Fruit fly (Drosophila melanogaster) whole organism, adult: ENCODE measurements around the gene fng.

ENCODE experiments used
- CG11617 ChIP-seq: fragments of 200-800 bp; sonication (Bioruptor generic); optimal IDR thresholded peaks from 2 replicates; lab custom pipeline; 2017; ENCODE audit warnings: mild to moderate bottlenecking, missing biosample characterization, missing genetic modification reagents, missing genetic modification characterization
- CG12768 ChIP-seq: fragments of 200-800 bp; sonication (Bioruptor generic); optimal IDR thresholded peaks from 2 replicates; lab custom pipeline; 2017; ENCODE audit warnings: missing biosample characterization, missing genetic modification characterization, mild to moderate bottlenecking, moderate library complexity, missing genetic modification reagents
- CG14711 ChIP-seq: fragments of 200-800 bp; sonication (Bioruptor generic); optimal IDR thresholded peaks from 2 replicates; lab custom pipeline; 2018; ENCODE audit warnings: missing biosample characterization, mild to moderate bottlenecking, missing genetic modification characterization, moderate library complexity
- CG1620 ChIP-seq: fragments of 200-800 bp; sonication (Bioruptor generic); optimal IDR thresholded peaks from 2 replicates; lab custom pipeline; 2016; ENCODE audit warnings: missing biosample characterization, missing genetic modification characterization
- CG33017 ChIP-seq: fragments of 200-800 bp; sonication (Bioruptor generic); optimal IDR thresholded peaks from 2 replicates; lab custom pipeline; 2018; ENCODE audit warnings: missing biosample characterization, mild to moderate bottlenecking, missing genetic modification characterization, moderate library complexity
- CG5204 ChIP-seq: fragments of 200-800 bp; sonication (Bioruptor generic); optimal IDR thresholded peaks from 2 replicates; lab custom pipeline; 2016; ENCODE audit warnings: missing biosample characterization, missing genetic modification characterization
- CG7045 ChIP-seq: fragments of 200-800 bp; sonication (Bioruptor generic); optimal IDR thresholded peaks from 2 replicates; lab custom pipeline; 2017; ENCODE audit warnings: missing biosample characterization, mild to moderate bottlenecking, missing genetic modification characterization
- CG7101 ChIP-seq: fragments of 200-800 bp; sonication (Bioruptor generic); optimal IDR thresholded peaks from 2 replicates; lab custom pipeline; 2018; ENCODE audit warnings: missing biosample characterization, mild to moderate bottlenecking, missing genetic modification characterization, moderate library complexity
- Clk ChIP-seq: fragments of 200-800 bp; sonication (Bioruptor generic); optimal IDR thresholded peaks from 2 replicates; lab custom pipeline; 2017; ENCODE audit warnings: missing biosample characterization, missing genetic modification characterization
- Crg-1 ChIP-seq: fragments of 200-800 bp; sonication (Bioruptor generic); optimal IDR thresholded peaks from 2 replicates; lab custom pipeline; 2016; ENCODE audit warnings: missing biosample characterization, missing genetic modification characterization
- Hr96 ChIP-seq: fragments of 200-800 bp; sonication (Bioruptor generic); optimal IDR thresholded peaks from 2 replicates; lab custom pipeline; 2016; ENCODE audit warnings: missing biosample characterization, missing genetic modification characterization
- Mnt ChIP-seq: fragments of 200-800 bp; sonication (Bioruptor generic); optimal IDR thresholded peaks from 2 replicates; lab custom pipeline; 2016; ENCODE audit warnings: missing biosample characterization, mild to moderate bottlenecking, missing genetic modification characterization
- bab1 ChIP-seq: fragments of 200-800 bp; sonication (Bioruptor generic); optimal IDR thresholded peaks from 3 replicates; lab custom pipeline; 2019; ENCODE audit warnings: missing biosample characterization, mild to moderate bottlenecking, missing genetic modification characterization, moderate library complexity
- cic ChIP-seq: fragments of 200-800 bp; sonication (Bioruptor generic); optimal IDR thresholded peaks from 2 replicates; lab custom pipeline; 2017; ENCODE audit warnings: missing biosample characterization, mild to moderate bottlenecking, missing genetic modification characterization, moderate library complexity
- cnc ChIP-seq, 2 experiments: fragments of >200 bp; optimal IDR thresholded peaks; 2 replicates each; lab custom pipeline; 2017
- kay ChIP-seq: fragments of 200-800 bp; sonication (Bioruptor generic); peaks from one replicate; lab custom pipeline; 2016; ENCODE audit warnings: missing biosample characterization, missing genetic modification characterization, borderline replicate concordance
- ovo ChIP-seq: fragments of 200-800 bp; sonication (Bioruptor generic); optimal IDR thresholded peaks from 2 replicates; lab custom pipeline; 2016; ENCODE audit warnings: missing biosample characterization, missing genetic modification characterization
- pad ChIP-seq: fragments of 200-800 bp; sonication (Bioruptor generic); optimal IDR thresholded peaks from 3 replicates; lab custom pipeline; 2017; ENCODE audit warnings: missing biosample characterization, missing genetic modification characterization, mild to moderate bottlenecking, moderate library complexity, missing genetic modification reagents
- tj ChIP-seq: fragments of 200-800 bp; sonication (Bioruptor generic); optimal IDR thresholded peaks from 3 replicates; lab custom pipeline; 2017; ENCODE audit warnings: missing biosample characterization, mild to moderate bottlenecking, missing genetic modification characterization, moderate library complexity
- toe ChIP-seq: fragments of 200-800 bp; sonication (Bioruptor generic); optimal IDR thresholded peaks from 2 replicates; lab custom pipeline; 2016; ENCODE audit warnings: missing biosample characterization, missing genetic modification characterization

Gene fng

dm6 chr3L:20984414-20985208, 35.3 kb upstream of the fng start:
- TF ChIP-seq CG1620 (GFP tag; lab: Kevin White, UChicago) (no peak), toe (GFP tag; lab: Kevin White, UChicago) (no peak), Crg-1 (GFP tag; lab: Kevin White, UChicago) (no peak), cnc (optimal IDR thresholded peaks at IDR 0.05; lab: Kevin White, UChicago) (no peak)

dm6 chr3L:20983309-20983708, 34.0 kb upstream of the fng start:
- TF ChIP-seq CG11617 = no peak
- TF ChIP-seq tj (GFP tag; lab: Kevin White, UChicago) = no peak

dm6 chr3L:20982544-20982943, 33.2 kb upstream of the fng start:
- TF ChIP-seq cic (GFP tag; lab: Kevin White, UChicago) (no peak), kay (GFP tag; lab: Kevin White, UChicago) (no peak), bab1 (GFP tag; lab: Kevin White, UChicago) (no peak), tj (GFP tag; lab: Kevin White, UChicago) (no peak), Crg-1 (GFP tag; lab: Kevin White, UChicago) (no peak), CG14711 (tag; lab: Kevin White, UChicago) (no peak), CG12768 (GFP tag; lab: Kevin White, UChicago) (no peak), cnc (optimal IDR thresholded peaks at IDR 0.05; lab: Kevin White, UChicago) (no peak), CG11617 (no peak), CG7101 (no peak), CG7045 (GFP tag; lab: Kevin White, UChicago) (no peak), CG33017 (tag; lab: Kevin White, UChicago) (no peak)

DNA sequence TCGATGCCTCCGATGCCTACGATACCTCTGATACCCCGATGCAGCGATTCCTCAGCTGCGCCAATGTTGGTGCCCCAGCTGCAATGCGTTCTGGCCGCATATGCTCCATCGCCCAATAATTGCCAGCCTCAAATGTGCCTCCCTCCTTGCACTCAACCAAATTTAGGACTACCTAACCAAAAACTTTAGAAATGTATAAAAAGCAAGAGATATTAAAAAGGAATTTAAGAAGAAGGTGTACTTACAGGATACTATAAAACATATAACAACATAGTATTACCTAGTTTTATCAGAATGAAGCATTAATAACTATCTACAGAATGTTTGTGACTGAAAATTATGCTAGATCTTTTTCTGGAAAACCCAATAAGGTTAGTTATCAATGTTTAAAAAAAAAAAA, 32.4 kb upstream of the fng start:
- no peak for TF ChIP-seq pad (GFP tag; lab: Kevin White, UChicago)
- TF ChIP-seq CG1620 (GFP tag; lab: Kevin White, UChicago) = no peak
- no peak for TF ChIP-seq CG33017 (tag; lab: Kevin White, UChicago)

- TF ChIP-seq CG1620 (GFP tag; lab: Kevin White, UChicago) = no peak
- TF ChIP-seq kay (GFP tag; lab: Kevin White, UChicago) = no peak
- TF ChIP-seq Clk (GFP tag; lab: Kevin White, UChicago) = no peak
- TF ChIP-seq pad (GFP tag; lab: Kevin White, UChicago) = no peak
- no peak for TF ChIP-seq CG14711 (tag; lab: Kevin White, UChicago)
- no peak for TF ChIP-seq bab1 (GFP tag; lab: Kevin White, UChicago)
- TF ChIP-seq CG33017 (tag; lab: Kevin White, UChicago) = no peak
These were observed 31.2 kb upstream of the fng start for dm6 chr3L:20980499-20980898.

DNA sequence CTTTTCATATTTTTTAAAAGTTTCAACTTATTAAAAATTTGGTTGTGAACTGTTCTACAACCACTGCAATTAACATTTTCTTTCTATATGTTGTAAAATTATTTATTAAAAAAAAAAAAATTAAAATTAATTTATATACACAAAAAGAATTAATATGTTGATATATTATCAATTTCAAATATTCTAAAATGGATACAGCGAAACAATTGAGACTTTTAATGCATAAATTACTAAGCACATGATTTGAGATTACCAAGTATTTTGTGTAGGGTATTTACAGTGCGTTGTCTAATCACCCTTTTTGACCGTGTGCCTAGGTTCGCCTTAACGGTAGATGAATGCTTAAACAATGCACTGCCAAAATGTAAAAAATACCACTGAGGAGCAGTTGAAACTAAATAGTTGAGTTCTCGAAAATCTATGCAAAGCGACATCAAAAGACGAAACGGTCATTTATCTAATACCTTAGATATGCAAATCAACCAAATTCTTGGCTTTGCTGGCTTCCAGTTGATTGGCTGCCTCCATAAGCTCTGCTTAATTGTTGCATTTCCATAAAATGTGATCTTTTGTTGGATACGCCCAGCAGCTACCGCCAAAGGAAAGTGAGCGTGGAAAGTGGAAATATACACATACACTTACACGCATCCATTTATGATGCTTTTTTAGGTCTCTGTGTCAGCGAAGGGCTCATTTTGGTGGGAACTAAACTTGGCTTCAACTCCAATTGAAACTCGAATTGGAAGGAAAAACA, 27.8 kb upstream of the fng start:
- no peak for TF ChIP-seq ovo (GFP tag; lab: Kevin White, UChicago)
- TF ChIP-seq CG14711 (tag; lab: Kevin White, UChicago) = no peak
- TF ChIP-seq cnc (optimal IDR thresholded peaks at IDR 0.05; lab: Kevin White, UChicago) = no peak
- no peak for TF ChIP-seq Hr96 (GFP tag; lab: Kevin White, UChicago)
- no peak for TF ChIP-seq CG7101
- no peak for TF ChIP-seq cic (GFP tag; lab: Kevin White, UChicago)
- TF ChIP-seq tj (GFP tag; lab: Kevin White, UChicago) = no peak
- TF ChIP-seq toe (GFP tag; lab: Kevin White, UChicago) = no peak
- no peak for TF ChIP-seq CG1620 (GFP tag; lab: Kevin White, UChicago)
- TF ChIP-seq CG5204 = no peak
- no peak for TF ChIP-seq Crg-1 (GFP tag; lab: Kevin White, UChicago)
- TF ChIP-seq kay (GFP tag; lab: Kevin White, UChicago) = no peak
- TF ChIP-seq CG7045 (GFP tag; lab: Kevin White, UChicago) = no peak
- TF ChIP-seq pad (GFP tag; lab: Kevin White, UChicago) = no peak

- TF ChIP-seq bab1 (GFP tag; lab: Kevin White, UChicago) (no peak), CG33017 (tag; lab: Kevin White, UChicago) (no peak), Mnt (no peak), ovo (GFP tag; lab: Kevin White, UChicago) (no peak), CG5204 (no peak), CG7101 (no peak), cic (GFP tag; lab: Kevin White, UChicago) (no peak), cnc (optimal IDR thresholded peaks at IDR 0.05; lab: Kevin White, UChicago) (no peak), CG7045 (GFP tag; lab: Kevin White, UChicago) (no peak), Crg-1 (GFP tag; lab: Kevin White, UChicago) (no peak), Hr96 (GFP tag; lab: Kevin White, UChicago) (no peak), pad (GFP tag; lab: Kevin White, UChicago) (no peak), tj (GFP tag; lab: Kevin White, UChicago) (no peak), CG12768 (GFP tag; lab: Kevin White, UChicago) (no peak), kay (GFP tag; lab: Kevin White, UChicago) (no peak), toe (GFP tag; lab: Kevin White, UChicago) (no peak), CG1620 (GFP tag; lab: Kevin White, UChicago) (no peak), CG11617 (no peak)
These were observed 27.1 kb upstream of the fng start for dm6 chr3L:20976383-20976782.
